Worm (Caenorhabditis elegans) whole organism, L3 larva: ENCODE measurements around the gene C42D8.1.

ENCODE experiments used
- R02D3.7 ChIP-seq: fragments of 150-350 bp; optimal IDR thresholded peaks from 2 replicates; lab custom pipeline; 2014; ENCODE audit warnings: missing biosample characterization, missing genetic modification characterization
- aly-2 ChIP-seq: fragments of 150-350 bp; optimal IDR thresholded peaks from 2 replicates; lab custom pipeline; 2014; ENCODE audit warnings: missing biosample characterization, missing genetic modification characterization
- ama-1 ChIP-seq: fragments of 150-350 bp; optimal IDR thresholded peaks from 2 replicates; lab custom pipeline; 2018
- ceh-28 ChIP-seq: fragments of 150-350 bp; optimal IDR thresholded peaks from 2 replicates; lab custom pipeline; 2014; ENCODE audit warnings: missing biosample characterization, missing genetic modification reagents, missing genetic modification characterization
- ceh-82 ChIP-seq: fragments of 150-350 bp; optimal IDR thresholded peaks from 2 replicates; lab custom pipeline; 2014; ENCODE audit warnings: missing biosample characterization, missing genetic modification characterization
- ceh-9 ChIP-seq: sonication (generic microtip); optimal IDR thresholded peaks from 2 replicates; lab custom pipeline; 2018; ENCODE audit warnings: missing biosample characterization, missing genetic modification characterization
- daf-12 ChIP-seq: fragments of 150-350 bp; optimal IDR thresholded peaks from 2 replicates; lab custom pipeline; 2014; ENCODE audit warnings: missing biosample characterization, missing genetic modification reagents, missing genetic modification characterization
- egl-27 ChIP-seq: sonication (generic microtip); optimal IDR thresholded peaks from 4 replicates; lab custom pipeline; 2017; ENCODE audit warnings: missing biosample characterization, missing genetic modification reagents, missing genetic modification characterization
- egl-5 ChIP-seq: fragments of 150-350 bp; optimal IDR thresholded peaks from 2 replicates; lab custom pipeline; 2017; ENCODE audit warnings: missing biosample characterization, missing genetic modification reagents, missing genetic modification characterization, inconsistent platforms
- elt-1 ChIP-seq: fragments of 150-350 bp; optimal IDR thresholded peaks from 2 replicates; lab custom pipeline; 2014; ENCODE audit warnings: missing biosample characterization, missing genetic modification characterization
- elt-2 ChIP-seq: sonication (generic microtip); optimal IDR thresholded peaks from 2 replicates; lab custom pipeline; 2016; ENCODE audit warnings: missing genetic modification reagents, mild to moderate bottlenecking, missing genetic modification characterization, missing compliant biosample characterization
- elt-3 ChIP-seq, 3 experiments: fragments of 150-350 bp in 1 of 3; sonication (generic microtip) in 2 of 3; optimal IDR thresholded peaks; 2 replicates in 2 of 3; 4 replicates in 1 of 3; lab custom pipeline; 2014 to 2017; ENCODE audit warnings: missing biosample characterization in 3 of 3, missing genetic modification characterization in 3 of 3
- eor-1 ChIP-seq, 2 experiments: fragments of 150-350 bp; optimal IDR thresholded peaks; 2 replicates each; lab custom pipeline; 2014 to 2018; ENCODE audit warnings: missing biosample characterization in 2 of 2, missing genetic modification characterization in 2 of 2
- fkh-10 ChIP-seq: sonication (generic microtip); optimal IDR thresholded peaks from 2 replicates; lab custom pipeline; 2017; ENCODE audit warnings: missing biosample characterization, missing genetic modification reagents, missing genetic modification characterization
- fkh-2 ChIP-seq: fragments of 150-350 bp; optimal IDR thresholded peaks from 2 replicates; lab custom pipeline; 2014; ENCODE audit warnings: missing biosample characterization, missing genetic modification reagents, missing genetic modification characterization
- hmg-11 ChIP-seq: sonication (generic microtip); optimal IDR thresholded peaks from 2 replicates; lab custom pipeline; 2016; ENCODE audit warnings: missing genetic modification characterization, missing compliant biosample characterization
- lin-15B ChIP-seq: fragments of 150-350 bp; optimal IDR thresholded peaks from 2 replicates; lab custom pipeline; 2014; ENCODE audit warnings: missing biosample characterization, missing genetic modification characterization
- lin-39 ChIP-seq: fragments of 150-350 bp; optimal IDR thresholded peaks from 2 replicates; lab custom pipeline; 2018; ENCODE audit warnings: missing biosample characterization, missing genetic modification reagents, missing genetic modification characterization
- nfya-1 ChIP-seq: sonication (generic microtip); optimal IDR thresholded peaks from 2 replicates; lab custom pipeline; 2017; ENCODE audit warnings: missing genetic modification characterization, mild to moderate bottlenecking, missing compliant biosample characterization, antibody characterized with exemption, moderate library complexity; ENCODE audit not compliant: insufficient read depth
- nhr-11 ChIP-seq: fragments of 150-350 bp; optimal IDR thresholded peaks from 2 replicates; lab custom pipeline; 2014; ENCODE audit warnings: missing biosample characterization, missing genetic modification characterization
- nhr-12 ChIP-seq: fragments of 150-350 bp; optimal IDR thresholded peaks from 2 replicates; lab custom pipeline; 2014; ENCODE audit warnings: missing biosample characterization, missing genetic modification characterization
- nhr-23 ChIP-seq: fragments of 150-350 bp; optimal IDR thresholded peaks from 2 replicates; lab custom pipeline; 2014; ENCODE audit warnings: missing biosample characterization, missing genetic modification reagents, missing genetic modification characterization
- nhr-25 ChIP-seq: sonication (generic microtip); optimal IDR thresholded peaks from 2 replicates; lab custom pipeline; 2017; ENCODE audit warnings: missing biosample characterization, missing genetic modification characterization
- nhr-28 ChIP-seq: fragments of 150-350 bp; optimal IDR thresholded peaks from 2 replicates; lab custom pipeline; 2014; ENCODE audit warnings: missing biosample characterization, missing genetic modification characterization
- nhr-67 ChIP-seq: fragments of 150-350 bp; optimal IDR thresholded peaks from 2 replicates; lab custom pipeline; 2014; ENCODE audit warnings: missing biosample characterization, missing genetic modification characterization
- nhr-76 ChIP-seq: fragments of 150-350 bp; sonication (generic microtip); optimal IDR thresholded peaks from 5 replicates; lab custom pipeline; 2014; ENCODE audit warnings: missing biosample characterization, missing genetic modification characterization
- pha-4 ChIP-seq: fragments of 150-350 bp; optimal IDR thresholded peaks from 2 replicates; lab custom pipeline; 2014; ENCODE audit warnings: missing biosample characterization, missing genetic modification reagents, missing genetic modification characterization
- pqm-1 ChIP-seq: fragments of 150-350 bp; optimal IDR thresholded peaks from 2 replicates; lab custom pipeline; 2017; ENCODE audit warnings: missing biosample characterization, missing genetic modification characterization, inconsistent platforms
- sea-2 ChIP-seq: fragments of 150-350 bp; sonication (generic microtip); optimal IDR thresholded peaks from 4 replicates; lab custom pipeline; 2014; ENCODE audit warnings: missing biosample characterization, missing genetic modification reagents, missing genetic modification characterization
- skn-1 ChIP-seq: fragments of 150-350 bp; optimal IDR thresholded peaks from 2 replicates; lab custom pipeline; 2014; ENCODE audit warnings: missing biosample characterization, missing genetic modification characterization
- snpc-4 ChIP-seq: fragments of 150-350 bp; optimal IDR thresholded peaks from 2 replicates; lab custom pipeline; 2014; ENCODE audit warnings: missing biosample characterization, missing genetic modification characterization
- tbx-2 ChIP-seq: sonication (generic microtip); optimal IDR thresholded peaks from 2 replicates; lab custom pipeline; 2016; ENCODE audit warnings: mild to moderate bottlenecking, missing genetic modification characterization, missing compliant biosample characterization
- unc-39 ChIP-seq: sonication (generic microtip); optimal IDR thresholded peaks from 4 replicates; lab custom pipeline; 2017; ENCODE audit warnings: missing biosample characterization, missing genetic modification characterization
- unc-62 ChIP-seq: fragments of 150-350 bp; sonication (generic microtip); optimal IDR thresholded peaks from 4 replicates; lab custom pipeline; 2014; ENCODE audit warnings: missing biosample characterization, missing genetic modification reagents, missing genetic modification characterization
- zag-1 ChIP-seq: fragments of 150-350 bp; optimal IDR thresholded peaks from 2 replicates; lab custom pipeline; 2014; ENCODE audit warnings: missing biosample characterization, missing genetic modification characterization

Gene C42D8.1

ce11 chrX:5109130-5109529 lies at the start of gene C42D8.1:
C42D8.1 (plus strand) TSS chrX:5109506.
- TF ChIP-seq nhr-23 (tag; lab: Kevin White, UChicago) (no peak), pqm-1 (tag; lab: Kevin White, UChicago) (peak; percentile 89), elt-2 (tag; lab: Kevin White, UChicago) (peak; percentile 84), pha-4 (tag; lab: Kevin White, UChicago) (peak; percentile 35)
- TF ChIP-seq, all 47 proteins: peak for 3

DNA sequence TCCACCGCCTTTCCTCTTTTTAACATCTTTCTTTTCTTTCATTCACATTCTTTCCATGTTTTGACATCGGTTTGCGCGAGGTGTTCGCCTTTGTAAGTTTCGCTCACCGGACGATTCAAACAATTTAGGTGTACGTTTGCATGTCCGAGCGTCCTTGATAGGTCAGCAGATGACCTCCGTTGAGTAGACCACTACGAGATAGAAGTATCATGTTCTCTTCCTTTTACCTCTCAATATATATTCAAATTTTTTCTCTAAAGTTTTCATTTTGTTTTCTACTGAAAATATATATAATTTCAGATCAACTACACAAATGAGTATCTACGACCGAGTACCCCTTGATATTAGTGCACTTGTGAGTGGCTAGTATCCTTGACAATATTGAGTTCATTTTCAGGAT lies 48.5 kb upstream of the C42D8.1 start, which contains the start of gene C24H10.3:
Gene C24H10.3, plus strand, starts transcription at position 301 of the 400 bp plus-strand sequence.
- no peak for TF ChIP-seq fkh-10 (GFP tag; lab: Kevin White, UChicago)
- TF ChIP-seq egl-5 (tag; lab: Kevin White, UChicago) = no peak
- no peak for TF ChIP-seq nhr-67 (tag; lab: Kevin White, UChicago)
- TF ChIP-seq elt-3 (tag; optimal IDR thresholded peaks at IDR 0.05; lab: Kevin White, UChicago) = peak in 1 of 3 experiments; percentile 26
- no peak for TF ChIP-seq nhr-12 (tag; lab: Kevin White, UChicago)
- TF ChIP-seq nhr-25 = peak; percentile 59

- no peak for TF ChIP-seq unc-62 (GFP tag; lab: Kevin White, UChicago)
- peak; percentile 38 for TF ChIP-seq nhr-25
- no peak for TF ChIP-seq ceh-82 (tag; lab: Kevin White, UChicago)
- no peak for TF ChIP-seq daf-12 (tag; lab: Kevin White, UChicago)
- TF ChIP-seq nhr-23 (tag; lab: Kevin White, UChicago) = peak; percentile 55
- TF ChIP-seq pha-4 (tag; lab: Kevin White, UChicago) = no peak
- no peak for TF ChIP-seq eor-1 (tag; optimal IDR thresholded peaks at IDR 0.05; lab: Kevin White, UChicago)
- TF ChIP-seq nhr-76 (tag; lab: Kevin White, UChicago) = no peak
- no peak for TF ChIP-seq skn-1 (tag; lab: Kevin White, UChicago)
- TF ChIP-seq nhr-28 = no peak
- no peak for TF ChIP-seq zag-1 (tag; lab: Kevin White, UChicago)
- TF ChIP-seq nhr-11 (tag; lab: Kevin White, UChicago) = no peak
- TF ChIP-seq R02D3.7 (tag; lab: Kevin White, UChicago) = no peak
- TF ChIP-seq pqm-1 (tag; lab: Kevin White, UChicago) = no peak
- TF ChIP-seq elt-1 (tag; lab: Kevin White, UChicago) = peak; percentile 93
Measured at ce11 chrX:5061763-5062162, 47.5 kb upstream of the C42D8.1 start.

DNA sequence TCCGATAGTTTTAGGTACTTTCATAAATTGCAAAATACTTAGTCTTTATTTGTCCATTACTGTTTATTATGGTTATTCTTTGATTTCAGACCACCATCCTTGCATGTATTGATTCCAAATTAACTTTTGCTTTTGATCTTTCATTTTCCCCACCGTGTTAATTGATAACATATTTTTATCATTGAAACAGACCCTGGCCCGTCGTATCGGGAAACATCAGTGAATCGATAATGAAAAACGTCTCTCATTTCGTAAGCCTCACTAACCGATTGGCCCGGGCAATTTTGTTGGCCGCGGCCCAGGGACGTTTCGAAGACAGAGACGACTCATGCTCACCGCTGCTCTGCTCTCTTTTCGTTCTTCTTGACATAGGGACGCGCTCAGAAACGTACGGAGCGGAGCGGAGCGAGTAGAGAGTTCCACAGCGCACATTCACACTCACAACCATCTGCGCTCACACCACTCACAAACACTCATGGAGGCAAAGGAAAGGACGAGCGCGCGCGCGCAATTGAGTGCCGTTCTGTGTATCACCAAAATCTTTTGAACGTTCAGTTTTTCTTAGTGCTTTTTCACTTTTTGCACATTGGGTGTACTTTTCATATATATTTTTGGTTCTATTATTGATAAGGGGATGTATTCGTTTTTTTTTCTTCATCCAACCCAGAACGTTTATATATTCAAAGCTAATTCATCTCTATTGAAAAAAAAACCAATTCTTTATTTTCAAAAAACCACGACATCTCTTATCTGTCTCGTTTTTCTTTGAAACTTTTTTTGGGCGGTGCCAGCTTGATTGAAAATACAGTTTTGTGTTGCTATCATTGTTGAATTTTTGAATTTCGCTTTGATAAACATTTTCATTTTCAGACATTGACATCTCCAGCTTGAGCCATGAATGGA lies 45.3 kb upstream of the C42D8.1 start, which contains the start of gene C24H10.2:
Gene C24H10.2, plus strand, starts transcription at position 853 of the 903 bp plus-strand sequence.
- TF ChIP-seq nfya-1 (tag; lab: Kevin White, UChicago) = peak; percentile 76
- no peak for TF ChIP-seq nhr-28
- no peak for TF ChIP-seq fkh-10 (GFP tag; lab: Kevin White, UChicago)
- no peak for TF ChIP-seq elt-3 (tag; optimal IDR thresholded peaks at IDR 0.05; lab: Kevin White, UChicago)
- no peak for TF ChIP-seq egl-27 (tag; lab: Kevin White, UChicago)
- TF ChIP-seq nhr-67 (tag; lab: Kevin White, UChicago) = no peak
- TF ChIP-seq nhr-25 = no peak
- no peak for TF ChIP-seq unc-39
- TF ChIP-seq elt-1 (tag; lab: Kevin White, UChicago) = peak; percentile 8
- TF ChIP-seq ceh-82 (tag; lab: Kevin White, UChicago) = no peak
- TF ChIP-seq ceh-9 = no peak
- TF ChIP-seq unc-62 (GFP tag; lab: Kevin White, UChicago) = no peak
- peak; percentile 22 for TF ChIP-seq pqm-1 (tag; lab: Kevin White, UChicago)
- peak; percentile 51 for TF ChIP-seq pha-4 (tag; lab: Kevin White, UChicago)
- no peak for TF ChIP-seq nhr-11 (tag; lab: Kevin White, UChicago)
- TF ChIP-seq aly-2 (tag; lab: Kevin White, UChicago) = no peak
- peak; percentile 56 for TF ChIP-seq egl-5 (tag; lab: Kevin White, UChicago)
- TF ChIP-seq sea-2 = no peak
- TF ChIP-seq ama-1 (lab: Kevin White, UChicago) = no peak
- peak; percentile 69 for TF ChIP-seq hmg-11 (tag; lab: Kevin White, UChicago)
- TF ChIP-seq nhr-12 (tag; lab: Kevin White, UChicago) = no peak
- TF ChIP-seq elt-2 (tag; lab: Kevin White, UChicago) = peak; percentile 90
- peak; percentile 20 for TF ChIP-seq tbx-2 (tag; lab: Kevin White, UChicago)
- no peak for TF ChIP-seq snpc-4 (tag; lab: Kevin White, UChicago)
- no peak for TF ChIP-seq zag-1 (tag; lab: Kevin White, UChicago)
- peak; percentile 91 for TF ChIP-seq lin-39 (tag; lab: Kevin White, UChicago)
- TF ChIP-seq R02D3.7 (tag; lab: Kevin White, UChicago) = no peak
- no peak for TF ChIP-seq lin-15B (tag; lab: Kevin White, UChicago)
- peak; percentile 60 for TF ChIP-seq ceh-28
- TF ChIP-seq fkh-2 (tag; lab: Kevin White, UChicago) = no peak
- TF ChIP-seq skn-1 (tag; lab: Kevin White, UChicago) = no peak
